Fruit fly (Drosophila melanogaster): ENCODE results near the gene heix.

Gene heix

dm6 chr2L:16281419-16282076 is 18.1 kb downstream of the heix start:
- TF ChIP-seq Ets96B (tag; optimal IDR thresholded peaks at IDR 0.05) (peak; percentile 38), CG15336 (GFP tag; IDR thresholded peaks at IDR 0.05) (peak; percentile 40; the same call in 1 of the 2 replicates), Hr39 (GFP tag; optimal IDR thresholded peaks at IDR 0.05) (peak; percentile 13), CG32006 (GFP tag; optimal IDR thresholded peaks at IDR 0.05) (peak; percentile 81), CG10669 (GFP tag; optimal IDR thresholded peaks at IDR 0.05) (peak; percentile 4), pdm3 (GFP tag; optimal IDR thresholded peaks at IDR 0.05) (peak; percentile 56), Met (GFP tag; optimal IDR thresholded peaks at IDR 0.05) (peak; percentile 50), Sox15 (GFP tag; optimal IDR thresholded peaks at IDR 0.05) (no peak), CG8119 (GFP tag; IDR thresholded peaks at IDR 0.05) (peak; percentile 62), CG4318 (GFP tag; optimal IDR thresholded peaks at IDR 0.05) (peak; percentile 51), CG7368 (GFP tag; optimal IDR thresholded peaks at IDR 0.05) (no peak), CG10631 (GFP tag; optimal IDR thresholded peaks at IDR 0.05) (peak; percentile 62), CG6276 (GFP tag; optimal IDR thresholded peaks at IDR 0.05) (peak; percentile 11), achi (GFP tag; optimal IDR thresholded peaks at IDR 0.05) (peak; percentile 50), salr (GFP tag; optimal IDR thresholded peaks at IDR 0.05) (peak in 1 of 2 experiments; percentile 46), fd59A (GFP tag; optimal IDR thresholded peaks at IDR 0.05) (peak; percentile 38), vri (GFP tag; optimal IDR thresholded peaks at IDR 0.05) (no peak), CG3919 (GFP tag; optimal IDR thresholded peaks at IDR 0.05) (peak; percentile 1), CG31627 (GFP tag; optimal IDR thresholded peaks at IDR 0.05) (peak; percentile 6), topi (GFP tag; optimal IDR thresholded peaks at IDR 0.05) (peak; percentile 4), CG11902 (GFP tag; optimal IDR thresholded peaks at IDR 0.05) (no peak), Eip78C (GFP tag) (peak; percentile 67), dsx (GFP tag; optimal IDR thresholded peaks at IDR 0.05; ENCODE audit: poor library complexity, severe bottlenecking) (peak; percentile 16), Hr4 (GFP tag; optimal IDR thresholded peaks at IDR 0.05) (peak; percentile 52), CG6808 (GFP tag; optimal IDR thresholded peaks at IDR 0.05) (peak; percentile 45), svp (GFP tag) (peak; percentile 44), Smox (GFP tag; optimal IDR thresholded peaks at IDR 0.05) (peak; percentile 15), fkh (GFP tag; optimal IDR thresholded peaks at IDR 0.05) (no peak), Sox14 (GFP tag; optimal IDR thresholded peaks at IDR 0.05) (peak; percentile 43), cyc (GFP tag; optimal IDR thresholded peaks at IDR 0.05) (no peak), CG11294 (GFP tag; IDR thresholded peaks at IDR 0.05) (no peak), OdsH (GFP tag; optimal IDR thresholded peaks at IDR 0.05) (peak; percentile 44), lz (GFP tag; optimal IDR thresholded peaks at IDR 0.05) (peak; percentile 9), Eip75B (GFP tag; optimal IDR thresholded peaks at IDR 0.05) (peak; percentile 34), Gug (GFP tag; IDR thresholded peaks at IDR 0.05) (no peak; the same call in 1 of the 2 replicates), acj6 (GFP tag; optimal IDR thresholded peaks at IDR 0.05) (peak; percentile 50), CG3032 (tag; optimal IDR thresholded peaks at IDR 0.05) (peak; percentile 50), fd85E (GFP tag; optimal IDR thresholded peaks at IDR 0.05) (no peak), Eip93F (GFP tag; optimal IDR thresholded peaks at IDR 0.05) (no peak)

DNA sequence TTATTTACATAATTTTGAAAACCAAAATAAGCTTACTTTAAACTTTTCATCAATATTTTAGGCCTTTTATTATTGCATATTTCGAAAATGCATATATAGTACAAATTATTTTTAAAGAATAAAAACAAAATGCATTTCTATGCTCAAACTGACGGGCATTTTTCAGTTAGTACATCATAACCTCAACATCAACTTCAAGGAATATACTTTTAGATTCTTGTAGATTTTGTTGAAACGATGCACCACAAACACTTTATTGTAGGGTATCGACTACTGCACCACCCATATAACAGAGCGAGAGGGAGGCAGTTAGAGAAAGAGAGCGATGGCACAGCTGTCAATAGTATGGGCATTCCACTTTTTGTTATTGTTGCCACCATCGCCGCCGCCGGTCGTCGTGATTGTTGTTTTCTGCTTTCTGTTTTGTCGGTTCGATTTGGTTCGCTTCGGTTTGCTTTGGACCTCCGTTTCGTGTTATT is 19.8 kb downstream of the heix start:
- peak; percentile 79 for TF ChIP-seq CG8632 (GFP tag; optimal IDR thresholded peaks at IDR 0.05)
- TF ChIP-seq CG3919 (GFP tag; optimal IDR thresholded peaks at IDR 0.05) = peak; percentile 89
- peak; percentile 83 for TF ChIP-seq CG6808 (GFP tag; optimal IDR thresholded peaks at IDR 0.05)
- peak; percentile 79 for TF ChIP-seq svp (GFP tag)
- peak; percentile 73 for TF ChIP-seq Smox (GFP tag; optimal IDR thresholded peaks at IDR 0.05)
- TF ChIP-seq acj6 (GFP tag; optimal IDR thresholded peaks at IDR 0.05) = peak; percentile 91
- TF ChIP-seq Hr4 (GFP tag; optimal IDR thresholded peaks at IDR 0.05) = peak; percentile 98
- TF ChIP-seq CG9139 (GFP tag; optimal IDR thresholded peaks at IDR 0.05) = peak; percentile 41
- TF ChIP-seq fd85E (GFP tag; optimal IDR thresholded peaks at IDR 0.05) = no peak
- peak; percentile 35 for TF ChIP-seq Hr38 (GFP tag; optimal IDR thresholded peaks at IDR 0.05)
- TF ChIP-seq ss (GFP tag; optimal IDR thresholded peaks at IDR 0.05) = peak; percentile 71 to 74
- peak; percentile 78 for TF ChIP-seq CG34406 (GFP tag; optimal IDR thresholded peaks at IDR 0.05)
- TF ChIP-seq Gug (GFP tag; IDR thresholded peaks at IDR 0.05) = peak; percentile 84
- TF ChIP-seq CG15336 (GFP tag; IDR thresholded peaks at IDR 0.05) = peak; percentile 94
- peak; percentile 59 for TF ChIP-seq Sox15 (GFP tag; optimal IDR thresholded peaks at IDR 0.05)
- peak; percentile 81 for TF ChIP-seq Met (GFP tag; optimal IDR thresholded peaks at IDR 0.05)
- TF ChIP-seq CG11762 (GFP tag; optimal IDR thresholded peaks at IDR 0.05; ENCODE audit: insufficient read depth) = peak; percentile 84
- peak; percentile 92 for TF ChIP-seq CG6276 (GFP tag; optimal IDR thresholded peaks at IDR 0.05)
- TF ChIP-seq CG31627 (GFP tag; optimal IDR thresholded peaks at IDR 0.05) = peak; percentile 52
- peak; percentile 83 for TF ChIP-seq CG10669 (GFP tag; optimal IDR thresholded peaks at IDR 0.05)
- TF ChIP-seq CG11294 (GFP tag; IDR thresholded peaks at IDR 0.05) = peak; percentile 77
- TF ChIP-seq net (GFP tag; optimal IDR thresholded peaks at IDR 0.05) = peak; percentile 95
- peak; percentile 80 for TF ChIP-seq CG16779 (tag; optimal IDR thresholded peaks at IDR 0.05)
- peak; percentile 93 for TF ChIP-seq dac (GFP tag; optimal IDR thresholded peaks at IDR 0.05)
- peak; percentile 70 for TF ChIP-seq CG7368 (GFP tag; optimal IDR thresholded peaks at IDR 0.05)

Measured in whole organism, prepupa.